Fruit fly (Drosophila melanogaster) ovary, adult (tissue): ENCODE results near the gene CG18823.
A peak's percentile ranks its signal among the peaks of the same experiment; 100 is the strongest.

ENCODE experiments used
- CG17801 ChIP-seq: fragments of 200-800 bp; optimal IDR thresholded peaks from 2 replicates; lab custom pipeline; 2019; ENCODE audit warnings: missing biosample characterization, mild to moderate bottlenecking, missing genetic modification characterization, moderate library complexity; ENCODE audit not compliant: partially characterized antibody

The CG18823 gene

DNA sequence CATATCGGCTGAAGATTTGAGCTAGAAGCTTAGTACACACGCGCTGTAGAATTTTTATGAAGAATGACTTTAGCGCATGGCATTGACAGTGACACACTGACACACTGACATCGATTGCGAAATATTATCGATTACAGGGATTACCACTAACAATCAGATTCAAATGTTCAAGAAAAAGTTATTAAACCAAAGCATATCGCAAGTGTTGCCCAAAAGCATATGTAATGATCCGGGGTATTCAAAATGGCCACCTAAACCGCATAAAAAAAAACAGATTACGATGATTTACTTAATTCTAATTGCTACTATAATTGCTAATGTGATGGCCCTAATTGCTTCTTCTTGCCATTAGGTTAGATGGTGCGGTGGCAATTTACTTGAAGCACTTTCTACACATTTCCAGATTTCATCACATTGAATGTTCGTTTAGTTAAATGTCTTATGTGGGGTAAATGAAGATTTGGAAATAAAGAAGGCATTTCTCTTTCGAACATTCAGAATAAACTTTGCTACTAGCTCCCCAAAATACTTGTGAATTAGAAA lies 21.3 kb downstream of the CG18823 start, which contains the start of the genes TfIIA-S-2 and CG14631:
TfIIA-S-2 (minus strand) TSS at position 101 of the 543 bp plus-strand sequence.
CG14631 (plus strand) TSS at position 493 of the 543 bp plus-strand sequence.
- TF ChIP-seq CG17801 (GFP tag; lab: Kevin White, UChicago): no peak

- TF ChIP-seq CG17801 (GFP tag; lab: Kevin White, UChicago): peak; percentile 63
These were observed 36.2 kb downstream of the CG18823 start, which contains the start of the genes CG32814, CG11638 and CG3021 for dm6 chrX:1026511-1026910. CG32814 (minus strand) TSS chrX:1026700. CG11638 (minus strand) TSS chrX:1026703. CG3021 (plus strand) TSS chrX:1026791.

DNA sequence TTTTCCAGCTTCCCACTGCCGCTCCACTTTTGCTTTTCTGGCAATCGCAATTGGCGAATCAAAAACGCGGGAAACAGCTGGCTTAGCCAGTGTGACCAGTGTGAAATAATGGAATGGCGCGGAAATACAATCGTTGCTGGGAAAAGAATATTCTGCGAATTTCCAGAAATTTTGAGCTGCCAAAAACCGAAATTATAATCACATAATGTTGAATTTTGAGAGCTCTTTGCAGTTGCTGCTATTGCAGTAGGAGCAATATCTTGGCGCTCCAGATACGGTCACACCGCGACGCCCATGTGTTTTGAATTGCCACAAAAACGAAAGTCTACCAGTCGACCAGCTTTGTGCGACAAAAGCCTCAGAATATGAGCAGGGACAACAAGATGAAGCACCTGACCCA lies 40.2 kb downstream of the CG18823 start, which contains the start of the genes Cdc45 and Rpp21:
Cdc45 (minus strand) TSS at position 79 of the 400 bp plus-strand sequence.
Rpp21 (plus strand) TSS at position 281 of the 400 bp plus-strand sequence.
- peak; percentile 13 for TF ChIP-seq CG17801 (GFP tag; lab: Kevin White, UChicago)

- no peak for TF ChIP-seq CG17801 (GFP tag; lab: Kevin White, UChicago)
These were observed 40.9 kb downstream of the CG18823 start, which contains the start of gene CG14630 for dm6 chrX:1031196-1031595. CG14630 (plus strand) TSS chrX:1031496.

- TF ChIP-seq CG17801 (GFP tag; lab: Kevin White, UChicago): peak; percentile 22
These were observed 42.7 kb downstream of the CG18823 start for dm6 chrX:1033066-1033465.
